Worm (Caenorhabditis elegans): ENCODE measurements around the gene K06H6.4.

ce11 chrV:599783-600182, 20.7 kb downstream of the K06H6.4 start:
- TF ChIP-seq elt-2 (tag; optimal IDR thresholded peaks at IDR 0.05) = no peak
- no peak for TF ChIP-seq unc-3 (GFP tag; conservative IDR thresholded peaks at IDR 0.05)
- TF ChIP-seq unc-3 (tag; optimal IDR thresholded peaks at IDR 0.05) = no peak
- no peak for TF ChIP-seq rnt-1 (tag; optimal IDR thresholded peaks at IDR 0.05)
- no peak for TF ChIP-seq fkh-10 (GFP tag; optimal IDR thresholded peaks at IDR 0.05)
- no peak for TF ChIP-seq nfya-1 (tag; optimal IDR thresholded peaks at IDR 0.05)
- TF ChIP-seq ceh-9 (tag; optimal IDR thresholded peaks at IDR 0.05) = no peak
- no peak for TF ChIP-seq nhr-11 (tag; optimal IDR thresholded peaks at IDR 0.05)
- TF ChIP-seq ama-1 (optimal IDR thresholded peaks at IDR 0.05) = no peak
- TF ChIP-seq ttx-3 (tag; optimal IDR thresholded peaks at IDR 0.05) = no peak
- no peak for TF ChIP-seq dmd-4 (tag; optimal IDR thresholded peaks at IDR 0.05; ENCODE audit: borderline replicate concordance)
- no peak for TF ChIP-seq madf-2 (tag; optimal IDR thresholded peaks at IDR 0.05)
- no peak for TF ChIP-seq Y22D7AL.16 (tag; optimal IDR thresholded peaks at IDR 0.05)
- TF ChIP-seq dve-1 (tag; optimal IDR thresholded peaks at IDR 0.05) = no peak

All from whole organism, late embryonic.